Fruit fly (Drosophila melanogaster): ENCODE data around the gene Nsf2.

DNA sequence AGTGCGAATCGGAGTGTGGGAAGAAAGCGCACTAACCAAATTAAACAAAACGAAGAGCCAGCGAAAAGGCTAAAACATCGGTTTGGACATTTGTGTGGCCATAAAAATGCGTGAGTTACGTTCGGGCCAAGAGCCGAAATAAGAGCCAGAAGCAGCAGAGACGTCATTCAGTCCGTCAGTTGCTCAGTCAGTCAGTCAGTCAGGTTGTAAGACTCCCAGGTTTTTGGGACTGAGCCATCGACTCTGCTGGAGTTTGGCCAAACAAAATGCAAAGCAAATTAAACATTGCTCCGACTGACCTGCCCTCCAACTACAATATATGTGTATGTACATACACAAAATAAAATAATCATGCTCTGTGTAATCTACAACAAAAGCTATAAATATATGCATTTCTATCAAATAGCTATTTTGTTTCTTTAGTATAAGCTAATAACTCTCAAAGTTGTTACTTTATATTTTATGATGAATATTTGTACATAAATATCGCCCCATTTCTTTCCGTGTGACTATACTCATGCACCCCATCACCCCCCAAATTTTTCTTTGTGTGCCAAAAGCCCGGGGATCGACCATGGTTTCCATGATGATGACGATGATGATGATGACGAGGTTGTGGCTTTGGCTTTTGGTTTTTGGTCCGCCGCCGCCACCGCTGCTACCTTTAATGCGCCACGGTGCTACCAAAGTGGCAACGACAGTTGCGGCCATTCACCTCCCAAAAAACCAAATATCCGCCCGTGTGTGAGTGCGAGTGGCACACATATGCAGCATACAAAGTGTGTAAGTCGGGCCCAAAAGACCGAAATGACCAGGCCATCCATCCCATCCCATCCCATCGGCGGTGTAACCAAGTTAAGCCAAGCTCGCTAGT, 44.4 kb downstream of the Nsf2 start:
- TF ChIP-seq ovo (GFP tag; optimal IDR thresholded peaks at IDR 0.05) (no peak), kay (GFP tag; ENCODE audit: borderline replicate concordance) (no peak), CG1620 (GFP tag; optimal IDR thresholded peaks at IDR 0.05) (no peak), Mnt (GFP tag; optimal IDR thresholded peaks at IDR 0.05) (no peak), CG5204 (GFP tag; optimal IDR thresholded peaks at IDR 0.05) (no peak), tj (GFP tag; optimal IDR thresholded peaks at IDR 0.05) (no peak), Hr96 (GFP tag; optimal IDR thresholded peaks at IDR 0.05) (no peak), Crg-1 (GFP tag; optimal IDR thresholded peaks at IDR 0.05) (no peak), toe (GFP tag; optimal IDR thresholded peaks at IDR 0.05) (no peak), Clk (GFP tag; optimal IDR thresholded peaks at IDR 0.05) (no peak), cic (GFP tag; optimal IDR thresholded peaks at IDR 0.05) (no peak), pad (GFP tag; optimal IDR thresholded peaks at IDR 0.05) (no peak)

Measured in whole organism, adult.